3 worm cellular contexts compared by ENCODE assay signal in genomic region chrIII:8446940-8447403, ce11.
TF ChIP-seq lines count a peak whose summit lies in the region.

rpn-3 (plus strand) TSS chrIII:8447353.

TF ChIP-seq in whole organism, L2 larva, 48 proteins besides CTCF, POLR2A, EP300 and RAD21 (continued from another document):
- TF ChIP-seq lin-11 (tag; optimal IDR thresholded peaks at IDR 0.05; lab: Kevin White, UChicago) (peak; percentile 63), ztf-1 (GFP tag; conservative IDR thresholded peaks at IDR 0.05; lab: Robert Waterston, UW) (no peak), C34F6.9 (tag; optimal IDR thresholded peaks at IDR 0.05; lab: Kevin White, UChicago) (peak; percentile 99), dmd-4 (tag; optimal IDR thresholded peaks at IDR 0.05; lab: Kevin White, UChicago) (no peak), sma-9 (GFP tag; optimal IDR thresholded peaks at IDR 0.05; lab: Kevin White, UChicago) (peak; percentile 96), sma-9 (tag; optimal IDR thresholded peaks at IDR 0.05; lab: Kevin White, UChicago) (no peak), mab-5 (tag; optimal IDR thresholded peaks at IDR 0.05; lab: Kevin White, UChicago) (peak; percentile 95), lin-39 (tag; optimal IDR thresholded peaks at IDR 0.05; lab: Kevin White, UChicago) (no peak), elt-3 (tag; optimal IDR thresholded peaks at IDR 0.05; lab: Kevin White, UChicago) (no peak), nhr-11 (tag; optimal IDR thresholded peaks at IDR 0.05; lab: Kevin White, UChicago) (no peak), peb-1 (tag; optimal IDR thresholded peaks at IDR 0.05; lab: Kevin White, UChicago) (no peak), unc-39 (tag; optimal IDR thresholded peaks at IDR 0.05; lab: Kevin White, UChicago) (no peak), nhr-129 (tag; optimal IDR thresholded peaks at IDR 0.05; lab: Kevin White, UChicago) (peak; percentile 94), Y55F3AM.14 (GFP tag; optimal IDR thresholded peaks at IDR 0.05; lab: Kevin White, UChicago) (peak; percentile 58), sma-3 (GFP tag; optimal IDR thresholded peaks at IDR 0.05; lab: Kevin White, UChicago) (peak; percentile 97), R02D3.7 (tag; optimal IDR thresholded peaks at IDR 0.05; lab: Kevin White, UChicago) (peak; percentile 64), skn-1 (tag; optimal IDR thresholded peaks at IDR 0.05; lab: Kevin White, UChicago) (peak; percentile 99), alr-1 (tag; optimal IDR thresholded peaks at IDR 0.05; lab: Kevin White, UChicago) (no peak), mdl-1 (tag; optimal IDR thresholded peaks at IDR 0.05; lab: Kevin White, UChicago) (peak in 1 of 2 experiments; percentile 31), ama-1 (optimal IDR thresholded peaks at IDR 0.05; lab: Kevin White, UChicago) (peak; percentile 96), snpc-4 (tag; optimal IDR thresholded peaks at IDR 0.05; lab: Kevin White, UChicago) (peak; percentile 90), unc-62 (GFP tag; optimal IDR thresholded peaks at IDR 0.05; lab: Kevin White, UChicago) (peak; percentile 66), nhr-10 (tag; optimal IDR thresholded peaks at IDR 0.05; lab: Kevin White, UChicago) (peak; percentile 85), nhr-25 (tag; optimal IDR thresholded peaks at IDR 0.05; lab: Kevin White, UChicago) (peak; percentile 97), gmeb-1 (tag; optimal IDR thresholded peaks at IDR 0.05; lab: Kevin White, UChicago) (peak; percentile 95), ztf-11 (tag; optimal IDR thresholded peaks at IDR 0.05; lab: Kevin White, UChicago) (no peak)

TF ChIP-seq in whole organism, L4 larva, 104 proteins besides CTCF, POLR2A, EP300 and RAD21 (continued from another document and continues in another):
- TF ChIP-seq dpl-1 (GFP tag; optimal IDR thresholded peaks at IDR 0.05; lab: Kevin White, UChicago) (peak; percentile 89), lsy-2 (tag; optimal IDR thresholded peaks at IDR 0.05; lab: Kevin White, UChicago) (peak; percentile 91 to 98), duxl-1 (tag; optimal IDR thresholded peaks at IDR 0.05; lab: Kevin White, UChicago; ENCODE audit: poor library complexity) (peak; percentile 76), skn-1 (tag; optimal IDR thresholded peaks at IDR 0.05; lab: Kevin White, UChicago) (no peak), spr-1 (tag; optimal IDR thresholded peaks at IDR 0.05; lab: Kevin White, UChicago) (peak; percentile 87), Y75B8A.6 (GFP tag; IDR thresholded peaks at IDR 0.05; lab: Robert Waterston, UW) (0 out of 2 replicates have a peak, but pooled peaks have one; percentile 8), ces-1 (GFP tag; optimal IDR thresholded peaks at IDR 0.05; lab: Kevin White, UChicago) (peak; percentile 24), mep-1 (tag; optimal IDR thresholded peaks at IDR 0.05; lab: Kevin White, UChicago) (peak; percentile 98), aly-2 (tag; optimal IDR thresholded peaks at IDR 0.05; lab: Kevin White, UChicago) (no peak), lin-39 (tag; optimal IDR thresholded peaks at IDR 0.05; lab: Kevin White, UChicago) (peak; percentile 48), nhr-76 (tag; optimal IDR thresholded peaks at IDR 0.05; lab: Kevin White, UChicago) (peak; percentile 58), cey-2 (tag; optimal IDR thresholded peaks at IDR 0.05; lab: Kevin White, UChicago; ENCODE audit: borderline replicate concordance, insufficient read depth) (no peak), php-3 (GFP tag; IDR thresholded peaks at IDR 0.05; lab: Robert Waterston, UW) (peak; percentile 58), nhr-11 (tag; optimal IDR thresholded peaks at IDR 0.05; lab: Kevin White, UChicago) (peak; percentile 98), nhr-25 (tag; optimal IDR thresholded peaks at IDR 0.05; lab: Kevin White, UChicago; ENCODE audit: borderline replicate concordance, insufficient read depth) (peak; percentile 70), tag-97 (GFP tag; IDR thresholded peaks at IDR 0.05; lab: Robert Waterston, UW) (no peak), nhr-28 (tag; optimal IDR thresholded peaks at IDR 0.05; lab: Kevin White, UChicago) (peak; percentile 96), lir-3 (tag; optimal IDR thresholded peaks at IDR 0.05; lab: Kevin White, UChicago) (peak; percentile 61), F10B5.3 (tag; optimal IDR thresholded peaks at IDR 0.05; lab: Kevin White, UChicago) (peak; percentile 85), dmd-9 (GFP tag; IDR thresholded peaks at IDR 0.05; lab: Robert Waterston, UW) (peak; percentile 81), ceh-20 (GFP tag; IDR thresholded peaks at IDR 0.05; lab: Robert Waterston, UW) (peak; percentile 94), gei-8 (GFP tag; optimal IDR thresholded peaks at IDR 0.05; lab: Kevin White, UChicago) (no peak), nhr-42 (GFP tag; IDR thresholded peaks at IDR 0.05; lab: Robert Waterston, UW) (peak; percentile 72; the same call in 1 of the 2 replicates), ceh-28 (tag; optimal IDR thresholded peaks at IDR 0.05; lab: Kevin White, UChicago) (no peak), egl-27 (tag; optimal IDR thresholded peaks at IDR 0.05; lab: Kevin White, UChicago) (no peak), lin-1 (GFP tag; IDR thresholded peaks at IDR 0.05; lab: Robert Waterston, UW) (peak; percentile 68; the same call in 1 of the 2 replicates), nhr-102 (tag; optimal IDR thresholded peaks at IDR 0.05; lab: Kevin White, UChicago) (peak; percentile 91), snpc-4 (tag; optimal IDR thresholded peaks at IDR 0.05; lab: Kevin White, UChicago) (no peak), unc-39 (tag; optimal IDR thresholded peaks at IDR 0.05; lab: Kevin White, UChicago) (no peak), ceh-62 (tag; optimal IDR thresholded peaks at IDR 0.05; lab: Kevin White, UChicago) (no peak), ztf-7 (tag; optimal IDR thresholded peaks at IDR 0.05; lab: Kevin White, UChicago) (peak; percentile 91), lin-29 (GFP tag; IDR thresholded peaks at IDR 0.05; lab: Robert Waterston, UW) (peak; percentile 74), Y5F2A.4 (GFP tag; optimal IDR thresholded peaks at IDR 0.05; lab: Kevin White, UChicago) (no peak), lin-38 (GFP tag; IDR thresholded peaks at IDR 0.05; lab: Robert Waterston, UW) (peak; percentile 99), egl-43 (GFP tag; IDR thresholded peaks at IDR 0.05; lab: Robert Waterston, UW) (no peak), tra-1 (GFP tag; IDR thresholded peaks at IDR 0.05; lab: Robert Waterston, UW) (peak; percentile 91), attf-4 (tag; optimal IDR thresholded peaks at IDR 0.05; lab: Kevin White, UChicago) (no peak), mdl-1 (tag; optimal IDR thresholded peaks at IDR 0.05; lab: Kevin White, UChicago) (peak in 1 of 2 experiments; percentile 48), hmg-1.1 (GFP tag; IDR thresholded peaks at IDR 0.05; lab: Robert Waterston, UW) (peak; percentile 84), nhr-6 (tag; optimal IDR thresholded peaks at IDR 0.05; lab: Kevin White, UChicago) (peak; percentile 94), unc-62 (GFP tag; optimal IDR thresholded peaks at IDR 0.05 in 1 of 2; lab: Kevin White, UChicago) (peak in 1 of 2 experiments; percentile 72), unc-62 (tag; optimal IDR thresholded peaks at IDR 0.05; lab: Kevin White, UChicago) (no peak), mes-2 (tag; optimal IDR thresholded peaks at IDR 0.05; lab: Kevin White, UChicago; ENCODE audit: poor library complexity, severe bottlenecking) (peak; percentile 95), arid-1 (GFP tag; conservative IDR thresholded peaks at IDR 0.05; lab: Robert Waterston, UW) (peak; percentile 89; the same call in 1 of the 2 replicates), fos-1 (tag; optimal IDR thresholded peaks at IDR 0.05; lab: Kevin White, UChicago) (no peak), nhr-237 (tag; optimal IDR thresholded peaks at IDR 0.05; lab: Kevin White, UChicago) (peak; percentile 37), F44E2.7 (GFP tag; IDR thresholded peaks at IDR 0.05; lab: Robert Waterston, UW) (0 out of 2 replicates have a peak, but pooled peaks have one; percentile 18), jun-1 (tag; optimal IDR thresholded peaks at IDR 0.05; lab: Kevin White, UChicago) (peak; percentile 74), daf-16 (GFP tag; optimal IDR thresholded peaks at IDR 0.05; lab: Kevin White, UChicago) (peak; percentile 73 to 96), daf-16 (tag; optimal IDR thresholded peaks at IDR 0.05; lab: Kevin White, UChicago) (peak; percentile 84), nhr-77 (tag; optimal IDR thresholded peaks at IDR 0.05; lab: Kevin White, UChicago) (peak; percentile 98), hlh-11 (tag; optimal IDR thresholded peaks at IDR 0.05; lab: Kevin White, UChicago) (peak; percentile 95), mxl-2 (GFP tag; conservative IDR thresholded peaks at IDR 0.05; lab: Robert Waterston, UW) (no peak)

TF ChIP-seq in whole organism, late embryonic, 69 proteins besides CTCF, POLR2A, EP300 and RAD21 (continued from another document):
- TF ChIP-seq pqm-1 (tag; optimal IDR thresholded peaks at IDR 0.05; lab: Kevin White, UChicago), result peak; percentile 7
- TF ChIP-seq ets-4 (tag; optimal IDR thresholded peaks at IDR 0.05; lab: Kevin White, UChicago), result peak; percentile 67
- peak; percentile 84 for TF ChIP-seq tbx-2 (tag; optimal IDR thresholded peaks at IDR 0.05; lab: Kevin White, UChicago)
- TF ChIP-seq elt-2 (tag; optimal IDR thresholded peaks at IDR 0.05; lab: Kevin White, UChicago), result peak; percentile 34
- peak; percentile 22 for TF ChIP-seq F13H6.1 (tag; optimal IDR thresholded peaks at IDR 0.05; lab: Kevin White, UChicago)
- peak; percentile 94 for TF ChIP-seq unc-55 (GFP tag; optimal IDR thresholded peaks at IDR 0.05; lab: Kevin White, UChicago)
- peak; percentile 55 for TF ChIP-seq ref-2 (tag; optimal IDR thresholded peaks at IDR 0.05; lab: Kevin White, UChicago)
- TF ChIP-seq pha-2 (tag; optimal IDR thresholded peaks at IDR 0.05; lab: Kevin White, UChicago), result no peak
- TF ChIP-seq ceh-6 (GFP tag; optimal IDR thresholded peaks at IDR 0.05; lab: Kevin White, UChicago), result peak; percentile 16
- TF ChIP-seq pag-3 (tag; optimal IDR thresholded peaks at IDR 0.05; lab: Kevin White, UChicago; ENCODE audit: borderline replicate concordance), result no peak
- TF ChIP-seq C08G9.2 (tag; optimal IDR thresholded peaks at IDR 0.05; lab: Kevin White, UChicago), result no peak
- peak; percentile 27 for TF ChIP-seq ceh-14 (tag; optimal IDR thresholded peaks at IDR 0.05; lab: Kevin White, UChicago)
- TF ChIP-seq mec-3 (tag; optimal IDR thresholded peaks at IDR 0.05; lab: Kevin White, UChicago; ENCODE audit: borderline replicate concordance), result no peak
- peak; percentile 97 for TF ChIP-seq pax-1 (tag; optimal IDR thresholded peaks at IDR 0.05; lab: Kevin White, UChicago)
- no peak for TF ChIP-seq ceh-24 (tag; optimal IDR thresholded peaks at IDR 0.05; lab: Kevin White, UChicago)
- TF ChIP-seq nhr-232 (tag; optimal IDR thresholded peaks at IDR 0.05; lab: Kevin White, UChicago), result no peak
